Fruit fly (Drosophila melanogaster): Measurements from ENCODE around the gene Bcat.

The Bcat gene

dm6 chrX:13396378-13397099 lies at the start of gene Bcat:
Gene Bcat (plus strand): TSS chrX:13396899.
- TF ChIP-seq woc (GFP tag; optimal IDR thresholded peaks at IDR 0.05), result peak; percentile 26
- TF ChIP-seq CG9705 (GFP tag; optimal IDR thresholded peaks at IDR 0.05), result peak; percentile 43
- TF ChIP-seq HLH106 (tag; optimal IDR thresholded peaks at IDR 0.05), result peak; percentile 80
- TF ChIP-seq Dif (GFP tag; optimal IDR thresholded peaks at IDR 0.05; ENCODE audit: partially characterized antibody), result peak; percentile 58
- TF ChIP-seq pan (optimal IDR thresholded peaks at IDR 0.05), result no peak
- TF ChIP-seq dsf (GFP tag; optimal IDR thresholded peaks at IDR 0.05; ENCODE audit: borderline replicate concordance), result no peak
- TF ChIP-seq N (GFP tag; optimal IDR thresholded peaks at IDR 0.05), result no peak
- TF ChIP-seq rgr (GFP tag; optimal IDR thresholded peaks at IDR 0.05), result peak; percentile 43
- no peak for TF ChIP-seq Dfd (GFP tag; optimal IDR thresholded peaks at IDR 0.05)
- TF ChIP-seq ey (GFP tag; optimal IDR thresholded peaks at IDR 0.05), result peak; percentile 36
- TF ChIP-seq Sp1 (GFP tag; optimal IDR thresholded peaks at IDR 0.05), result peak; percentile 85
- peak; percentile 57 for TF ChIP-seq fru (GFP tag; optimal IDR thresholded peaks at IDR 0.05)
- TF ChIP-seq sage (GFP tag; optimal IDR thresholded peaks at IDR 0.05), result no peak
- peak; percentile 2 to 20 for TF ChIP-seq dl (GFP tag; optimal IDR thresholded peaks at IDR 0.05; ENCODE audit: insufficient read depth in 1 of 2, partially characterized antibody in 2 of 2)
- TF ChIP-seq br (GFP tag; optimal IDR thresholded peaks at IDR 0.05), result peak; percentile 40
- peak in 1 of 2 experiments; percentile 74 for TF ChIP-seq foxo (GFP tag; optimal IDR thresholded peaks at IDR 0.05)
- TF ChIP-seq Rel (GFP tag; optimal IDR thresholded peaks at IDR 0.05), result no peak
- TF ChIP-seq Rel (tag; optimal IDR thresholded peaks at IDR 0.05), result peak; percentile 52
- peak; percentile 46 for TF ChIP-seq sv (GFP tag; optimal IDR thresholded peaks at IDR 0.05)
- TF ChIP-seq Hnf4 (GFP tag; optimal IDR thresholded peaks at IDR 0.05), result peak; percentile 15
- peak; percentile 71 for TF ChIP-seq psq (GFP tag; optimal IDR thresholded peaks at IDR 0.05)
- TF ChIP-seq OdsH (GFP tag; optimal IDR thresholded peaks at IDR 0.05), result peak; percentile 56
- peak; percentile 82 for TF ChIP-seq dmrt93B (GFP tag; optimal IDR thresholded peaks at IDR 0.05)
- peak; percentile 32 for TF ChIP-seq h (GFP tag; optimal IDR thresholded peaks at IDR 0.05)

dm6 chrX:13346998-13347397 lies 49.7 kb upstream of the Bcat start:
- TF ChIP-seq fru (GFP tag; optimal IDR thresholded peaks at IDR 0.05), result no peak

- TF ChIP-seq Myc (optimal IDR thresholded peaks at IDR 0.05) (peak; percentile 40), CG9705 (GFP tag; optimal IDR thresholded peaks at IDR 0.05) (no peak), woc (GFP tag; optimal IDR thresholded peaks at IDR 0.05) (peak; percentile 18), GATAd (GFP tag; optimal IDR thresholded peaks at IDR 0.05) (no peak), HLH106 (tag; optimal IDR thresholded peaks at IDR 0.05) (no peak), dl (GFP tag; optimal IDR thresholded peaks at IDR 0.05; ENCODE audit: insufficient read depth in 1 of 2, partially characterized antibody in 2 of 2) (no peak)
These were observed 38.4 kb upstream of the Bcat start for dm6 chrX:13358240-13358799.

- no peak for TF ChIP-seq dsf (GFP tag; optimal IDR thresholded peaks at IDR 0.05; ENCODE audit: borderline replicate concordance)
- no peak for TF ChIP-seq CrebA (GFP tag; optimal IDR thresholded peaks at IDR 0.05; ENCODE audit: borderline replicate concordance)
- TF ChIP-seq jim (GFP tag; optimal IDR thresholded peaks at IDR 0.05), result no peak
- no peak for TF ChIP-seq br (GFP tag; optimal IDR thresholded peaks at IDR 0.05)
- TF ChIP-seq dl (GFP tag; optimal IDR thresholded peaks at IDR 0.05; ENCODE audit: insufficient read depth in 1 of 2, partially characterized antibody in 2 of 2), result no peak
- no peak for TF ChIP-seq Hnf4 (GFP tag; optimal IDR thresholded peaks at IDR 0.05)
- TF ChIP-seq Jra (GFP tag; optimal IDR thresholded peaks at IDR 0.05), result no peak
- no peak for TF ChIP-seq foxo (GFP tag; optimal IDR thresholded peaks at IDR 0.05)
These were observed 37.8 kb upstream of the Bcat start, which contains the start of gene Syt12 for dm6 chrX:13358948-13359347. Gene Syt12 (plus strand): TSS chrX:13359248.

- TF ChIP-seq lola (GFP tag; optimal IDR thresholded peaks at IDR 0.05) (no peak), dmrt93B (GFP tag; optimal IDR thresholded peaks at IDR 0.05) (no peak), Mio (GFP tag; optimal IDR thresholded peaks at IDR 0.05) (no peak), Vsx2 (GFP tag; optimal IDR thresholded peaks at IDR 0.05; ENCODE audit: partially characterized antibody) (no peak), HLH106 (tag; optimal IDR thresholded peaks at IDR 0.05) (peak; percentile 31), dl (GFP tag; optimal IDR thresholded peaks at IDR 0.05; ENCODE audit: insufficient read depth in 1 of 2, partially characterized antibody in 2 of 2) (no peak), Jra (GFP tag; optimal IDR thresholded peaks at IDR 0.05) (no peak), sv (GFP tag; optimal IDR thresholded peaks at IDR 0.05) (no peak), h (GFP tag; optimal IDR thresholded peaks at IDR 0.05) (peak; percentile 21), sage (GFP tag; optimal IDR thresholded peaks at IDR 0.05) (no peak), Hr78 (GFP tag; optimal IDR thresholded peaks at IDR 0.05) (no peak), Hr83 (GFP tag; optimal IDR thresholded peaks at IDR 0.05; ENCODE audit: poor library complexity, severe bottlenecking) (no peak), pan (optimal IDR thresholded peaks at IDR 0.05) (no peak), brk (GFP tag; optimal IDR thresholded peaks at IDR 0.05) (no peak), OdsH (GFP tag; optimal IDR thresholded peaks at IDR 0.05) (no peak)
These were observed 28.6 kb upstream of the Bcat start, which contains the start of gene dmrt11E for dm6 chrX:13368149-13368548. Gene dmrt11E (plus strand): TSS chrX:13368191.
